Worm (Caenorhabditis elegans): ENCODE data around the gene sdz-33.

DNA sequence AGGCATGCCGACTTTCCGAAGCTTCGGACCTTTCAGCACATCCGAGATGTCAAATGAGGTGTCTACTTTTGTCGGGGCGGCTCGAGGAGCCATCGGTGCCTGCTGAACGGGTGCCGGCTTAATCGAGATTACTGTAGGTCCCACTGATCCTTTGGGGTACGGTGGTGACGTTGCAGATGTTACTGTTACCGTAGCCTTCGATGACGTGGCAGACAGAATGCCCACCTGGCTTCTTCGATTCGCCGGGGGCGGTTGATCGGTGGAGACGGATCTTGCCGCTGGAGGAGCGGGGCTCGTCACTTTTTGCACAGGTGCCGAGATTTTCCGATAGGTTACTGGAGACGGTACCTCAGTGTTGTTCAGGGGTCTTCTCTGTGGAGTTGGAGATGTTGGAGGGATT, 35.7 kb upstream of the sdz-33 start:
- TF ChIP-seq saeg-2 (GFP tag; IDR thresholded peaks at IDR 0.05) (no peak), jun-1 (tag; optimal IDR thresholded peaks at IDR 0.05) (no peak), nhr-6 (tag; optimal IDR thresholded peaks at IDR 0.05) (no peak), lin-38 (GFP tag; IDR thresholded peaks at IDR 0.05) (no peak), mep-1 (tag; optimal IDR thresholded peaks at IDR 0.05) (no peak), snpc-1.2 (GFP tag; IDR thresholded peaks at IDR 0.05) (no peak), ZK546.5 (tag; optimal IDR thresholded peaks at IDR 0.05) (no peak), nhr-10 (tag; optimal IDR thresholded peaks at IDR 0.05) (no peak), dmd-6 (GFP tag; IDR thresholded peaks at IDR 0.05) (no peak)

Measured in whole organism, L4 larva.